Worm (Caenorhabditis elegans) whole organism, L2 larva: Measurements from ENCODE around the gene sri-45.

ENCODE experiments used
- C34F6.9 ChIP-seq: fragments of 150-350 bp; optimal IDR thresholded peaks from 2 replicates; lab custom pipeline; 2014; ENCODE audit warnings: missing biosample characterization, missing genetic modification characterization
- F13H6.1 ChIP-seq: sonication (generic microtip); optimal IDR thresholded peaks from 2 replicates; lab custom pipeline; 2016; ENCODE audit warnings: missing genetic modification characterization, missing compliant biosample characterization
- Y55F3AM.14 ChIP-seq: fragments of 200-800 bp; sonication (Bioruptor generic); optimal IDR thresholded peaks from 2 replicates; lab custom pipeline; 2018; ENCODE audit warnings: mild to moderate bottlenecking, missing genetic modification characterization, missing compliant biosample characterization
- ZK546.5 ChIP-seq: sonication (generic microtip); optimal IDR thresholded peaks from 2 replicates; lab custom pipeline; 2017; ENCODE audit warnings: missing biosample characterization, missing genetic modification characterization
- alr-1 ChIP-seq: fragments of 150-350 bp; optimal IDR thresholded peaks from 2 replicates; lab custom pipeline; 2014; ENCODE audit warnings: missing biosample characterization, missing genetic modification characterization
- aly-2 ChIP-seq: fragments of 150-350 bp; optimal IDR thresholded peaks from 2 replicates; lab custom pipeline; 2014; ENCODE audit warnings: missing biosample characterization, missing genetic modification characterization
- ama-1 ChIP-seq: fragments of 150-350 bp; optimal IDR thresholded peaks from 2 replicates; lab custom pipeline; 2018; ENCODE audit warnings: inconsistent platforms
- blmp-1 ChIP-seq: sonication (generic microtip); optimal IDR thresholded peaks from 2 replicates; lab custom pipeline; 2017; ENCODE audit warnings: missing genetic modification characterization, mild to moderate bottlenecking, missing compliant biosample characterization, antibody characterized with exemption, moderate library complexity; ENCODE audit not compliant: insufficient read depth
- ceh-16 ChIP-seq: fragments of 150-350 bp; optimal IDR thresholded peaks from 2 replicates; lab custom pipeline; 2014; ENCODE audit warnings: missing biosample characterization, missing genetic modification characterization
- ceh-82 ChIP-seq: fragments of 150-350 bp; optimal IDR thresholded peaks from 2 replicates; lab custom pipeline; 2014; ENCODE audit warnings: missing biosample characterization, missing genetic modification characterization
- crh-2 ChIP-seq: sonication (generic microtip); optimal IDR thresholded peaks from 2 replicates; lab custom pipeline; 2017; ENCODE audit warnings: missing biosample characterization, missing genetic modification characterization
- egl-27 ChIP-seq: sonication (generic microtip); optimal IDR thresholded peaks from 3 replicates; lab custom pipeline; 2017; ENCODE audit warnings: missing biosample characterization, missing genetic modification reagents, missing genetic modification characterization
- elt-3 ChIP-seq: sonication (generic microtip); optimal IDR thresholded peaks from 2 replicates; lab custom pipeline; 2017; ENCODE audit warnings: missing biosample characterization, missing genetic modification characterization
- fos-1 ChIP-seq: fragments of 150-350 bp; optimal IDR thresholded peaks from 2 replicates; lab custom pipeline; 2014; ENCODE audit warnings: missing biosample characterization, missing genetic modification characterization
- gmeb-1 ChIP-seq: fragments of 150-350 bp; optimal IDR thresholded peaks from 2 replicates; lab custom pipeline; 2014; ENCODE audit warnings: missing biosample characterization, missing genetic modification characterization
- lin-11 ChIP-seq: fragments of 150-350 bp; sonication (generic microtip); optimal IDR thresholded peaks from 2 replicates; lab custom pipeline; 2014; ENCODE audit warnings: missing biosample characterization, missing genetic modification characterization, inconsistent platforms, mixed read lengths
- lsy-2 ChIP-seq, 2 experiments: fragments of 150-350 bp in 1 of 2; sonication (generic microtip) in 1 of 2; optimal IDR thresholded peaks; 2 replicates each; lab custom pipeline; 2014 to 2017; ENCODE audit warnings: missing biosample characterization in 2 of 2, missing genetic modification characterization in 2 of 2
- mab-5 ChIP-seq: fragments of 150-350 bp; optimal IDR thresholded peaks from 2 replicates; lab custom pipeline; 2014; ENCODE audit warnings: missing biosample characterization, missing genetic modification characterization
- mbf-1 ChIP-seq: sonication (generic microtip); optimal IDR thresholded peaks from 2 replicates; lab custom pipeline; 2017; ENCODE audit warnings: missing biosample characterization, missing genetic modification characterization
- mdl-1 ChIP-seq, 2 experiments: fragments of 150-350 bp in 1 of 2; sonication (generic microtip) in 1 of 2; optimal IDR thresholded peaks; 2 replicates each; lab custom pipeline; 2017; ENCODE audit warnings: missing biosample characterization in 2 of 2, missing genetic modification characterization in 2 of 2
- nhr-12 ChIP-seq: fragments of 150-350 bp; optimal IDR thresholded peaks from 2 replicates; lab custom pipeline; 2014; ENCODE audit warnings: missing biosample characterization, missing genetic modification characterization
- nhr-129 ChIP-seq: fragments of 150-350 bp; optimal IDR thresholded peaks from 2 replicates; lab custom pipeline; 2014; ENCODE audit warnings: missing biosample characterization, missing genetic modification characterization
- nhr-21 ChIP-seq: fragments of 150-350 bp; optimal IDR thresholded peaks from 2 replicates; lab custom pipeline; 2014; ENCODE audit warnings: missing biosample characterization, missing genetic modification characterization
- nhr-237 ChIP-seq: fragments of 150-350 bp; optimal IDR thresholded peaks from 2 replicates; lab custom pipeline; 2014; ENCODE audit warnings: missing biosample characterization, missing genetic modification characterization
- nhr-25 ChIP-seq: fragments of 150-350 bp; sonication (generic microtip); optimal IDR thresholded peaks from 3 replicates; lab custom pipeline; 2014; ENCODE audit warnings: missing biosample characterization, missing genetic modification characterization
- nhr-77 ChIP-seq: fragments of 150-350 bp; optimal IDR thresholded peaks from 2 replicates; lab custom pipeline; 2014; ENCODE audit warnings: missing biosample characterization, missing genetic modification characterization
- peb-1 ChIP-seq: fragments of 150-350 bp; optimal IDR thresholded peaks from 2 replicates; lab custom pipeline; 2014; ENCODE audit warnings: missing biosample characterization, missing genetic modification characterization
- sem-4 ChIP-seq: fragments of 150-350 bp; optimal IDR thresholded peaks from 2 replicates; lab custom pipeline; 2014; ENCODE audit warnings: missing biosample characterization, missing genetic modification reagents, missing genetic modification characterization
- sma-3 ChIP-seq: sonication (generic microtip); optimal IDR thresholded peaks from 2 replicates; lab custom pipeline; 2016; ENCODE audit warnings: missing genetic modification reagents, missing genetic modification characterization, missing compliant biosample characterization
- sma-9 ChIP-seq, 2 experiments: fragments of 150-350 bp in 1 of 2; sonication (generic microtip) in 1 of 2; optimal IDR thresholded peaks; 2 replicates each; lab custom pipeline; 2014 to 2016; ENCODE audit warnings: missing genetic modification characterization in 2 of 2, mild to moderate bottlenecking in 1 of 2, missing biosample characterization in 1 of 2, missing compliant biosample characterization in 1 of 2, missing genetic modification reagents in 1 of 2, moderate library complexity in 1 of 2
- snpc-4 ChIP-seq: fragments of 150-350 bp; optimal IDR thresholded peaks from 2 replicates; lab custom pipeline; 2014; ENCODE audit warnings: missing biosample characterization, missing genetic modification characterization
- unc-39 ChIP-seq: fragments of 150-350 bp; optimal IDR thresholded peaks from 2 replicates; lab custom pipeline; 2014; ENCODE audit warnings: missing biosample characterization, missing genetic modification characterization
- ztf-1 ChIP-seq: fragments of 200-800 bp; sonication (Bioruptor generic); conservative IDR thresholded peaks from 2 replicates; pipeline ENCODE4 v1.3.6; 2022; ENCODE audit warnings: missing genetic modification characterization, missing compliant biosample characterization
- ztf-11 ChIP-seq: sonication (generic microtip); optimal IDR thresholded peaks from 2 replicates; lab custom pipeline; 2017; ENCODE audit warnings: missing biosample characterization, missing genetic modification characterization
- ztf-4 ChIP-seq: fragments of 150-350 bp; optimal IDR thresholded peaks from 2 replicates; lab custom pipeline; 2014; ENCODE audit warnings: missing biosample characterization, missing genetic modification characterization

Gene sri-45

ce11 chrII:639467-639866 lies 22.1 kb downstream of the sri-45 start, which contains the start of gene K07E8.6:
Gene K07E8.6, minus strand, starts transcription at chrII:639567.
- no peak for TF ChIP-seq ztf-11 (tag; lab: Kevin White, UChicago)
- peak; percentile 12 for TF ChIP-seq C34F6.9

ce11 chrII:633984-634383 lies 27.6 kb downstream of the sri-45 start, which contains the start of gene T04B8.1:
Gene T04B8.1, plus strand, starts transcription at chrII:634284.
- TF ChIP-seq ceh-16 (tag; lab: Kevin White, UChicago) (no peak), snpc-4 (tag; lab: Kevin White, UChicago) (no peak), ama-1 (lab: Kevin White, UChicago) (no peak), nhr-21 (tag; lab: Kevin White, UChicago) (no peak), alr-1 (no peak), mab-5 (tag; lab: Kevin White, UChicago) (no peak), fos-1 (tag; lab: Kevin White, UChicago) (no peak), lin-11 (no peak)

ce11 chrII:627913-628312 lies 33.7 kb downstream of the sri-45 start:
- TF ChIP-seq nhr-237 (no peak), ceh-16 (tag; lab: Kevin White, UChicago) (no peak), nhr-77 (tag; lab: Kevin White, UChicago) (no peak), lsy-2 (tag; optimal IDR thresholded peaks at IDR 0.05; lab: Kevin White, UChicago) (no peak), ztf-4 (no peak), snpc-4 (tag; lab: Kevin White, UChicago) (no peak), ztf-11 (tag; lab: Kevin White, UChicago) (no peak), ZK546.5 (no peak)

ce11 chrII:627205-627604 lies 34.4 kb downstream of the sri-45 start, which contains the start of gene arrd-1:
Gene arrd-1, plus strand, starts transcription at chrII:627505.
- TF ChIP-seq elt-3 (tag; lab: Kevin White, UChicago) (no peak), ztf-1 (GFP tag; lab: Robert Waterston, UW) (no peak), nhr-21 (tag; lab: Kevin White, UChicago) (no peak), mab-5 (tag; lab: Kevin White, UChicago) (no peak), nhr-77 (tag; lab: Kevin White, UChicago) (no peak), aly-2 (tag; lab: Kevin White, UChicago) (no peak), sem-4 (no peak), ceh-82 (no peak), ztf-11 (tag; lab: Kevin White, UChicago) (no peak), ama-1 (lab: Kevin White, UChicago) (no peak), fos-1 (tag; lab: Kevin White, UChicago) (no peak), mbf-1 (tag; lab: Kevin White, UChicago) (no peak), unc-39 (tag; lab: Kevin White, UChicago) (no peak), Y55F3AM.14 (no peak), crh-2 (tag; lab: Kevin White, UChicago) (no peak), peb-1 (no peak), sma-3 (GFP tag; lab: Kevin White, UChicago) (no peak)

ce11 chrII:625926-626325 lies 35.7 kb downstream of the sri-45 start:
- no peak for TF ChIP-seq ztf-1 (GFP tag; lab: Robert Waterston, UW)
- TF ChIP-seq gmeb-1 = peak; percentile 53
- TF ChIP-seq nhr-25 (tag; lab: Kevin White, UChicago) = peak; percentile 73
- TF ChIP-seq sma-3 (GFP tag; lab: Kevin White, UChicago) = peak; percentile 56
- TF ChIP-seq mdl-1 (tag; optimal IDR thresholded peaks at IDR 0.05; lab: Kevin White, UChicago) = no peak
- peak; percentile 1 for TF ChIP-seq egl-27 (tag; lab: Kevin White, UChicago)
- TF ChIP-seq nhr-129 (tag; lab: Kevin White, UChicago) = peak; percentile 36
- TF ChIP-seq lsy-2 (tag; optimal IDR thresholded peaks at IDR 0.05; lab: Kevin White, UChicago) = no peak
- peak; percentile 3 for TF ChIP-seq crh-2 (tag; lab: Kevin White, UChicago)
- TF ChIP-seq fos-1 (tag; lab: Kevin White, UChicago) = peak; percentile 63
- TF ChIP-seq nhr-12 (tag; lab: Kevin White, UChicago) = no peak
- TF ChIP-seq blmp-1 = peak; percentile 4
- TF ChIP-seq C34F6.9 = peak; percentile 46
- TF ChIP-seq F13H6.1 (tag; lab: Kevin White, UChicago) = peak; percentile 74
- TF ChIP-seq sma-9 (GFP tag; optimal IDR thresholded peaks at IDR 0.05; lab: Kevin White, UChicago) = peak; percentile 59
- TF ChIP-seq sma-9 (tag; optimal IDR thresholded peaks at IDR 0.05; lab: Kevin White, UChicago) = no peak
